Fruit fly (Drosophila melanogaster): ENCODE measurements around the gene PlexB.

PlexB gene

DNA sequence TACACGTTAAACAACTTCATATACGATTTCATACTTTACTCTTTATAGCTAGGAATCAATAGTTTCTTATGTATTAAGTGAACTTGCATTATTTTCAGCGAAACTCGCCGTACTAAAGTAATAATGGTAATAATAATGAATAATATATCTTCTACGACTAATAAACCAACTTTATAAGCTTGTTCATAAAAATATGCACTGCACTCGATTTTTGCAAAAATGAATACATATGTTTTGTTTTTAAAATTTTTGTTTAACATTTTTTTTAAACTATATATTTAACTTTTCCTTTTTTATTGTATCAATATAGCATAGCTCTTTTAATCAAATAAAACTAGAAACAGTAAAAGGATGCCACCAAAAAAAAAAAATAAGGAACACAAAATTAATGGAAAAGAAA lies 43.0 kb downstream of the PlexB start, which contains the start of gene JYalpha:
Gene JYalpha (plus strand): TSS at position 301 of the 400 bp plus-strand sequence.
- TF ChIP-seq Dll (optimal IDR thresholded peaks at IDR 0.05) = no peak
- TF ChIP-seq psq (optimal IDR thresholded peaks at IDR 0.05) = no peak
- TF ChIP-seq CG8478 (optimal IDR thresholded peaks at IDR 0.05) = no peak
- TF ChIP-seq EcR (GFP tag; optimal IDR thresholded peaks at IDR 0.05) = no peak
- no peak for TF ChIP-seq pan (optimal IDR thresholded peaks at IDR 0.05)
- TF ChIP-seq usp (GFP tag; optimal IDR thresholded peaks at IDR 0.05) = no peak

Data from whole organism.